Worm (Caenorhabditis elegans) whole organism, L4 larva: ENCODE measurements around the gene fipr-13.

ENCODE experiments used
- F44E2.7 ChIP-seq: fragments of 200-800 bp; sonication (Bioruptor generic); IDR thresholded peaks from 2 replicates; pipeline ENCODE4 v2.1.2; 2022; ENCODE audit warnings: missing genetic modification characterization, missing compliant biosample characterization
- F49E8.2 ChIP-seq: sonication (generic microtip); optimal IDR thresholded peaks from 2 replicates; lab custom pipeline; 2016; ENCODE audit warnings: missing compliant biosample characterization, mild to moderate bottlenecking, missing genetic modification characterization, borderline replicate concordance
- T20F7.1 ChIP-seq: fragments of 200-800 bp; sonication (Bioruptor generic); optimal IDR thresholded peaks from 2 replicates; lab custom pipeline; 2018; ENCODE audit warnings: mild to moderate bottlenecking, missing genetic modification characterization, missing compliant biosample characterization
- Y105C5A.15 ChIP-seq: fragments of 200-800 bp; sonication (Bioruptor generic); IDR thresholded peaks from 2 replicates; pipeline ENCODE4 v1.3.6; 2022; ENCODE audit warnings: missing genetic modification characterization, missing compliant biosample characterization
- Y75B8A.6 ChIP-seq: fragments of 200-800 bp; sonication (Bioruptor generic); IDR thresholded peaks from 2 replicates; pipeline ENCODE4 v1.3.6; 2022; ENCODE audit warnings: missing genetic modification reagents, missing genetic modification characterization, missing compliant biosample characterization
- ZK546.5 ChIP-seq, 2 experiments: sonication (generic microtip); optimal IDR thresholded peaks; 2 replicates each; lab custom pipeline; 2017; ENCODE audit warnings: missing biosample characterization in 2 of 2, missing genetic modification characterization in 2 of 2
- aha-1 ChIP-seq: fragments of 150-350 bp; peaks from one replicate; lab custom pipeline; 2014; ENCODE audit warnings: missing biosample characterization, missing genetic modification characterization
- ama-1 ChIP-seq: fragments of 150-350 bp; optimal IDR thresholded peaks from 2 replicates; lab custom pipeline; 2014; ENCODE audit warnings: inconsistent platforms, mixed read lengths
- arid-1 ChIP-seq: fragments of 200-800 bp; sonication (Bioruptor generic); conservative IDR thresholded peaks from 2 replicates; pipeline ENCODE4 v1.3.6; 2022; ENCODE audit warnings: missing genetic modification reagents, missing genetic modification characterization, missing compliant biosample characterization
- attf-4 ChIP-seq: sonication (generic microtip); optimal IDR thresholded peaks from 3 replicates; lab custom pipeline; 2017; ENCODE audit warnings: missing biosample characterization, missing genetic modification characterization
- ceh-20 ChIP-seq: fragments of 200-800 bp; sonication (Bioruptor generic); IDR thresholded peaks from 2 replicates; pipeline ENCODE4 v1.3.6; 2022; ENCODE audit warnings: missing genetic modification reagents, missing genetic modification characterization, missing compliant biosample characterization
- ceh-28 ChIP-seq: fragments of 150-350 bp; optimal IDR thresholded peaks from 2 replicates; lab custom pipeline; 2014; ENCODE audit warnings: missing biosample characterization, missing genetic modification reagents, missing genetic modification characterization
- ceh-44 ChIP-seq: fragments of 200-800 bp; sonication (Bioruptor generic); IDR thresholded peaks from 2 replicates; pipeline ENCODE4 v1.3.6; 2022; ENCODE audit warnings: missing genetic modification reagents, missing genetic modification characterization, missing compliant biosample characterization
- ctbp-1 ChIP-seq: fragments of 200-800 bp; sonication (Bioruptor generic); IDR thresholded peaks from 2 replicates; pipeline ENCODE4 v1.3.6; 2022; ENCODE audit warnings: missing genetic modification reagents, missing genetic modification characterization, missing compliant biosample characterization
- daf-16 ChIP-seq, 3 experiments: sonication (generic microtip); optimal IDR thresholded peaks; 2 replicates each; lab custom pipeline; 2016 to 2017; ENCODE audit warnings: missing genetic modification characterization in 3 of 3, missing genetic modification reagents in 3 of 3, mild to moderate bottlenecking in 2 of 3, missing compliant biosample characterization in 2 of 3, missing biosample characterization in 1 of 3, moderate library complexity in 1 of 3
- dmd-6 ChIP-seq: fragments of 200-800 bp; sonication (Bioruptor generic); IDR thresholded peaks from 2 replicates; pipeline ENCODE4 v1.3.6; 2022; ENCODE audit warnings: missing genetic modification reagents, missing genetic modification characterization, missing compliant biosample characterization
- dpl-1 ChIP-seq: fragments of 150-350 bp; optimal IDR thresholded peaks from 2 replicates; lab custom pipeline; 2014; ENCODE audit warnings: missing biosample characterization, missing genetic modification reagents, missing genetic modification characterization
- dve-1 ChIP-seq: sonication (generic microtip); optimal IDR thresholded peaks from 2 replicates; lab custom pipeline; 2017; ENCODE audit warnings: antibody characterized with exemption, mild to moderate bottlenecking, missing genetic modification characterization, missing compliant biosample characterization; ENCODE audit not compliant: insufficient read depth
- egl-27 ChIP-seq: sonication (generic microtip); optimal IDR thresholded peaks from 3 replicates; lab custom pipeline; 2017; ENCODE audit warnings: missing biosample characterization, missing genetic modification reagents, missing genetic modification characterization
- hlh-11 ChIP-seq: fragments of 200-800 bp; sonication (Bioruptor generic); optimal IDR thresholded peaks from 2 replicates; lab custom pipeline; 2018; ENCODE audit warnings: mild to moderate bottlenecking, missing genetic modification characterization, missing compliant biosample characterization
- hlh-30 ChIP-seq: sonication (generic microtip); optimal IDR thresholded peaks from 2 replicates; lab custom pipeline; 2017; ENCODE audit warnings: antibody characterized with exemption, mild to moderate bottlenecking, missing genetic modification characterization, missing compliant biosample characterization; ENCODE audit not compliant: insufficient read depth
- jun-1 ChIP-seq: fragments of 150-350 bp; optimal IDR thresholded peaks from 2 replicates; lab custom pipeline; 2014; ENCODE audit warnings: missing biosample characterization, missing genetic modification reagents, missing genetic modification characterization
- lim-7 ChIP-seq: fragments of 200-800 bp; sonication (Bioruptor generic); IDR thresholded peaks from 2 replicates; pipeline ENCODE4 v1.3.6; 2022; ENCODE audit warnings: missing genetic modification characterization, missing compliant biosample characterization
- lin-1 ChIP-seq: fragments of 200-800 bp; sonication (Bioruptor generic); IDR thresholded peaks from 2 replicates; pipeline ENCODE4 v1.3.6; 2022; ENCODE audit warnings: missing genetic modification reagents, missing genetic modification characterization, missing compliant biosample characterization
- lin-39 ChIP-seq: fragments of 150-350 bp; optimal IDR thresholded peaks from 2 replicates; lab custom pipeline; 2014; ENCODE audit warnings: missing biosample characterization, missing genetic modification reagents, missing genetic modification characterization
- madf-5 ChIP-seq, 2 experiments: fragments of 200-800 bp; sonication (Bioruptor generic); IDR thresholded peaks; 2 replicates each; pipeline ENCODE4 v1.3.6; 2022; ENCODE audit warnings: missing compliant biosample characterization in 2 of 2, missing genetic modification characterization in 2 of 2
- madf-9 ChIP-seq: fragments of 200-800 bp; sonication (Bioruptor generic); conservative IDR thresholded peaks from 2 replicates; pipeline ENCODE4 v1.3.6; 2022; ENCODE audit warnings: missing genetic modification reagents, missing genetic modification characterization, missing compliant biosample characterization
- mdt-29 ChIP-seq: fragments of 200-800 bp; sonication (Bioruptor generic); IDR thresholded peaks from 2 replicates; pipeline ENCODE4 v1.3.6; 2022; ENCODE audit warnings: missing genetic modification reagents, missing genetic modification characterization, missing compliant biosample characterization
- mep-1 ChIP-seq: fragments of 150-350 bp; sonication (generic microtip); optimal IDR thresholded peaks from 3 replicates; lab custom pipeline; 2014; ENCODE audit warnings: missing biosample characterization, missing genetic modification characterization
- mxl-2 ChIP-seq: fragments of 200-800 bp; sonication (Bioruptor generic); conservative IDR thresholded peaks from 2 replicates; pipeline ENCODE4 v1.3.6; 2022; ENCODE audit warnings: missing genetic modification reagents, missing genetic modification characterization, missing compliant biosample characterization
- nhr-10 ChIP-seq: fragments of 150-350 bp; optimal IDR thresholded peaks from 2 replicates; lab custom pipeline; 2014; ENCODE audit warnings: missing biosample characterization, missing genetic modification characterization
- nhr-111 ChIP-seq: fragments of 200-800 bp; sonication (Bioruptor generic); optimal IDR thresholded peaks from 2 replicates; lab custom pipeline; 2018; ENCODE audit warnings: mild to moderate bottlenecking, missing genetic modification characterization, missing compliant biosample characterization
- nhr-28 ChIP-seq: fragments of 150-350 bp; optimal IDR thresholded peaks from 2 replicates; lab custom pipeline; 2014; ENCODE audit warnings: missing biosample characterization, missing genetic modification characterization
- nhr-41 ChIP-seq: fragments of 200-800 bp; sonication (Bioruptor generic); IDR thresholded peaks from 2 replicates; pipeline ENCODE4 v1.3.6; 2022; ENCODE audit warnings: missing genetic modification reagents, missing genetic modification characterization, missing compliant biosample characterization
- nhr-48 ChIP-seq: sonication (generic microtip); optimal IDR thresholded peaks from 2 replicates; lab custom pipeline; 2016; ENCODE audit warnings: mild to moderate bottlenecking, missing genetic modification characterization, missing compliant biosample characterization
- nhr-6 ChIP-seq: fragments of 150-350 bp; optimal IDR thresholded peaks from 2 replicates; lab custom pipeline; 2014; ENCODE audit warnings: missing biosample characterization, missing genetic modification characterization
- nhr-77 ChIP-seq: fragments of 150-350 bp; optimal IDR thresholded peaks from 2 replicates; lab custom pipeline; 2014; ENCODE audit warnings: missing biosample characterization, missing genetic modification characterization
- pha-4 ChIP-seq, 2 experiments: fragments of 150-350 bp in 1 of 2; fragments of 200-800 bp in 1 of 2; sonication (Bioruptor generic) in 1 of 2; IDR thresholded peaks in 1 of 2; optimal IDR thresholded peaks in 1 of 2; 2 replicates each; pipeline versions ENCODE4 v1.3.6 to Lab custom; 2014 to 2022; ENCODE audit warnings: missing genetic modification characterization in 2 of 2, missing genetic modification reagents in 2 of 2, missing biosample characterization in 1 of 2, missing compliant biosample characterization in 1 of 2
- php-3 ChIP-seq: fragments of 200-800 bp; sonication (Bioruptor generic); IDR thresholded peaks from 2 replicates; pipeline ENCODE4 v1.3.6; 2022; ENCODE audit warnings: missing genetic modification reagents, missing genetic modification characterization, missing compliant biosample characterization
- pqm-1 ChIP-seq: sonication (generic microtip); optimal IDR thresholded peaks from 2 replicates; lab custom pipeline; 2017; ENCODE audit warnings: missing biosample characterization, missing genetic modification characterization
- snpc-1.2 ChIP-seq: fragments of 200-800 bp; sonication (Bioruptor generic); IDR thresholded peaks from 2 replicates; pipeline ENCODE4 v1.3.6; 2022; ENCODE audit warnings: missing genetic modification reagents, missing genetic modification characterization, missing compliant biosample characterization
- spr-3 ChIP-seq: fragments of 200-800 bp; sonication (Bioruptor generic); optimal IDR thresholded peaks from 2 replicates; lab custom pipeline; 2018; ENCODE audit warnings: mild to moderate bottlenecking, missing genetic modification characterization, missing compliant biosample characterization
- tag-97 ChIP-seq: fragments of 200-800 bp; sonication (Bioruptor generic); IDR thresholded peaks from 2 replicates; pipeline ENCODE4 v1.3.6; 2022; ENCODE audit warnings: missing genetic modification characterization, missing compliant biosample characterization
- tra-1 ChIP-seq: fragments of 200-800 bp; sonication (Bioruptor generic); IDR thresholded peaks from 2 replicates; pipeline ENCODE4 v1.3.6; 2022; ENCODE audit warnings: missing genetic modification reagents, missing genetic modification characterization, missing compliant biosample characterization
- vab-7 ChIP-seq: fragments of 200-800 bp; sonication (Bioruptor generic); IDR thresholded peaks from 2 replicates; pipeline ENCODE4 v1.3.6; 2022; ENCODE audit warnings: missing genetic modification reagents, missing genetic modification characterization, missing compliant biosample characterization
- zip-11 ChIP-seq: fragments of 200-800 bp; sonication (Bioruptor generic); IDR thresholded peaks from 2 replicates; pipeline ENCODE4 v1.3.6; 2022; ENCODE audit warnings: missing genetic modification characterization, missing compliant biosample characterization
- zip-2 ChIP-seq: fragments of 150-350 bp; optimal IDR thresholded peaks from 2 replicates; lab custom pipeline; 2014; ENCODE audit warnings: missing biosample characterization, missing genetic modification characterization
- ztf-7 ChIP-seq: fragments of 150-350 bp; optimal IDR thresholded peaks from 2 replicates; lab custom pipeline; 2014; ENCODE audit warnings: missing biosample characterization, missing genetic modification characterization

Gene fipr-13

DNA sequence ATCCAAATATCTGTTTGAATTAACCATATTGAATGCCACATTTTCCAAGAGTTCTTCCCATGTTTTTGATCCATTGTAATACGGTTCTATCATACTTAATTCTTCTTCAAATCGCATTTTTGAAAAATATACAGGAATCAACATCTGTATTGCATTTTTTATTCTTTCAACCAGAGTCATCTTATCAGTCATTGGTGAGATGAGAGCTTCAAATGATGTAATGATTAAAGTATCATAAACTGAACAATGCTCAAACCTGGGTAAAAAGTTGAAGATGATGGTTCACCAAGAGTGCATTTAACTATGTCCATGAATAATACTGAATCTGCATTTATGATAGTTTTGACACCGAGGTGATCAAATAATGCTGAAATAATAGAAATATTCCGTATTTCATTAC lies 39.5 kb downstream of the fipr-13 start:
- TF ChIP-seq aha-1, result peak; percentile 87
- no peak for TF ChIP-seq tra-1 (GFP tag; lab: Robert Waterston, UW)
- no peak for TF ChIP-seq madf-5 (GFP tag; IDR thresholded peaks at IDR 0.05; lab: Robert Waterston, UW)
- peak; percentile 80 for TF ChIP-seq ztf-7
- TF ChIP-seq dve-1 (tag; lab: Kevin White, UChicago), result peak; percentile 29
- TF ChIP-seq pqm-1 (tag; lab: Kevin White, UChicago), result peak; percentile 34
- TF ChIP-seq T20F7.1 (GFP tag; lab: Kevin White, UChicago), result no peak
- TF ChIP-seq mep-1 (tag; lab: Kevin White, UChicago), result peak; percentile 38
- TF ChIP-seq nhr-28 (tag; lab: Kevin White, UChicago), result no peak
- 0 out of 2 replicates have a peak, but pooled peaks have one; percentile 23 for TF ChIP-seq dmd-6 (GFP tag; lab: Robert Waterston, UW)
- no peak for TF ChIP-seq daf-16 (GFP tag; optimal IDR thresholded peaks at IDR 0.05; lab: Kevin White, UChicago)
- TF ChIP-seq daf-16 (tag; optimal IDR thresholded peaks at IDR 0.05; lab: Kevin White, UChicago), result peak; percentile 48

DNA sequence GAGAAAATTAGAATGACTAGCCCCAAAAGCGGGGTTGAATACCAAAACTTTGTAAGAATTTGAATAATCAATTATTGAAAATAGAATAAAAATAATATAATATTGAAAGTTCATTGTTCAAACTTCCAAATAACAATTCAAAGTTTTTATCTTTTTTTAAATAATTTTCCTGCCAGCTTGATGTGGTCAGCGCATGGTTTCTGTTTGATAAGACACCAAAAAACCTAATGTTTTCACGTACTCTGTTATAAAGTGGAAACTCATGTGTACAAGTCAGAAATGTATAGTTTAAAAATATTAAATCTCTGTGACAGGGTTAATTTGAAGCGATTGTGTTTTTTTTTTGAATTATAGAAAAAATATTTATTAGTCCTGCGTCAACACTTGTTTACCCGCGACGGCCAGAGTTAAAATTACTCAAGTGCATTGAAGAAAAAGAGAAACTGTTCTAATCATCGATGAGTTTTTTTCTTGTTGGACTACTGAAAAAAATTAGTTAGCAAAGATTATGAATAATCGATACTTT lies 40.5 kb downstream of the fipr-13 start, which contains the start of gene ugt-17:
ugt-17 (minus strand) TSS at position 180 of the 526 bp plus-strand sequence.
- TF ChIP-seq madf-9 (GFP tag; lab: Robert Waterston, UW), result no peak
- no peak for TF ChIP-seq vab-7 (GFP tag; lab: Robert Waterston, UW)
- TF ChIP-seq ceh-20 (GFP tag; lab: Robert Waterston, UW), result no peak
- TF ChIP-seq mep-1 (tag; lab: Kevin White, UChicago), result no peak
- TF ChIP-seq F44E2.7 (GFP tag; lab: Robert Waterston, UW), result no peak
- TF ChIP-seq lin-1, result no peak
- no peak for TF ChIP-seq nhr-10 (tag; lab: Kevin White, UChicago)
- TF ChIP-seq ama-1 (lab: Kevin White, UChicago), result no peak
- TF ChIP-seq spr-3, result no peak
- no peak for TF ChIP-seq attf-4 (tag; lab: Kevin White, UChicago)
- no peak for TF ChIP-seq nhr-41 (GFP tag; lab: Robert Waterston, UW)
- TF ChIP-seq pqm-1 (tag; lab: Kevin White, UChicago), result peak; percentile 74
- no peak for TF ChIP-seq zip-2 (tag; lab: Kevin White, UChicago)
- TF ChIP-seq nhr-111 (GFP tag; lab: Kevin White, UChicago), result no peak
- no peak for TF ChIP-seq Y105C5A.15 (GFP tag; lab: Robert Waterston, UW)
- TF ChIP-seq nhr-6 (tag; lab: Kevin White, UChicago), result no peak
- TF ChIP-seq jun-1 (tag; lab: Kevin White, UChicago), result no peak
- TF ChIP-seq nhr-28 (tag; lab: Kevin White, UChicago), result peak; percentile 65
- TF ChIP-seq dve-1 (tag; lab: Kevin White, UChicago), result peak; percentile 70
- TF ChIP-seq Y75B8A.6 (GFP tag; lab: Robert Waterston, UW), result no peak
- no peak for TF ChIP-seq pha-4 (GFP tag; IDR thresholded peaks at IDR 0.05; lab: Robert Waterston, UW)
- TF ChIP-seq pha-4 (tag; optimal IDR thresholded peaks at IDR 0.05; lab: Kevin White, UChicago), result no peak
- TF ChIP-seq tag-97 (GFP tag; lab: Robert Waterston, UW), result no peak
- TF ChIP-seq hlh-11, result peak; percentile 50
- no peak for TF ChIP-seq mxl-2 (GFP tag; lab: Robert Waterston, UW)
- TF ChIP-seq dpl-1, result no peak
- no peak for TF ChIP-seq nhr-48 (tag; lab: Kevin White, UChicago)
- no peak for TF ChIP-seq ctbp-1 (GFP tag; lab: Robert Waterston, UW)
- TF ChIP-seq php-3 (GFP tag; lab: Robert Waterston, UW), result peak; percentile 60; the same call in 1 of the 2 replicates
- no peak for TF ChIP-seq lim-7 (GFP tag; lab: Robert Waterston, UW)
- no peak for TF ChIP-seq daf-16 (GFP tag; optimal IDR thresholded peaks at IDR 0.05; lab: Kevin White, UChicago)
- TF ChIP-seq daf-16 (tag; optimal IDR thresholded peaks at IDR 0.05; lab: Kevin White, UChicago), result peak; percentile 91
- no peak for TF ChIP-seq zip-11 (GFP tag; lab: Robert Waterston, UW)
- TF ChIP-seq ZK546.5 (tag; optimal IDR thresholded peaks at IDR 0.05; lab: Kevin White, UChicago), result no peak
- no peak for TF ChIP-seq arid-1
- TF ChIP-seq snpc-1.2, result no peak
- TF ChIP-seq nhr-77 (tag; lab: Kevin White, UChicago), result peak; percentile 61
- TF ChIP-seq mdt-29, result no peak
- TF ChIP-seq lin-39 (tag; lab: Kevin White, UChicago), result no peak
- TF ChIP-seq ceh-44 (GFP tag; lab: Robert Waterston, UW), result no peak
- no peak for TF ChIP-seq egl-27 (tag; lab: Kevin White, UChicago)
- TF ChIP-seq ceh-28, result no peak
- TF ChIP-seq F49E8.2 (tag; lab: Kevin White, UChicago), result no peak
- TF ChIP-seq hlh-30 (tag; lab: Kevin White, UChicago), result no peak
